Fruit fly (Drosophila melanogaster): Measurements from ENCODE around the gene slo.
A peak's percentile ranks its signal among the peaks of the same experiment; 100 is the strongest.

The slo gene

DNA sequence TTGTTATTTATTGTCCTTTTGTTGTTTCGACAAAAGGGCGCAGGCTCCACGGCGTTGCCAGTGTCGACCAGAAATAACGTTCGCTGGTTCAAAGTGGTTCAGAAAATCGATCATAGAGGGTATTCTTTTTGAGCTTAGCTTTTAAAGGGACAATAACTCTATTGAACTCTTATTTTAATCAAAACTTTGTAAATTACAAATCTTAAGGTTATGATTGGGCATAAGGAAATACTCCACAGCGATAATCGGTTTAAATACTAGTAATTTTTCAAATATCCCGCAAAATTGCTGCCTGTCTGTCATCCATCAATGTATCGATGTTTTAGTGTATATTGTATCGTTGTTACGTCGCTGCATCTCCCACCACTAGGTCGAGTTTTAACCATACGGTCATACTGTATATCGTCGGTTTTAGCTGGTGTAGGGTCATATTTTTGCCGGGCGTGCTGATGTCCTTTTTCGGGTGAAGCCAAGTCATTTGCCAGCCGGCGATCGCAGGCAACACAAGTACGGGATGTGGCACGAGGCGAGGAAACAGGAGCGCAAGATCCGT lies 7.4 kb upstream of the slo start, which contains the start of the genes CG31125 and CG6695 (continued):
- TF ChIP-seq Abd-B (GFP tag; optimal IDR thresholded peaks at IDR 0.05), result peak; percentile 63
- no peak for TF ChIP-seq scrt (GFP tag; optimal IDR thresholded peaks at IDR 0.05)
- TF ChIP-seq tap (tag; optimal IDR thresholded peaks at IDR 0.05), result no peak
- no peak for TF ChIP-seq CG15073 (GFP tag; optimal IDR thresholded peaks at IDR 0.05)
- TF ChIP-seq zen2 (GFP tag; IDR thresholded peaks at IDR 0.05; ENCODE audit: partially characterized antibody), result peak; percentile 46; the same call in 1 of the 3 replicates
- peak; percentile 5 for TF ChIP-seq NfI (GFP tag; optimal IDR thresholded peaks at IDR 0.05)
- no peak for TF ChIP-seq Eip74EF (GFP tag; optimal IDR thresholded peaks at IDR 0.05)
- peak; percentile 49 for TF ChIP-seq Hsf (GFP tag; optimal IDR thresholded peaks at IDR 0.05)
- no peak for TF ChIP-seq Rx (GFP tag; IDR thresholded peaks at IDR 0.05)
- no peak for TF ChIP-seq eve (GFP tag; optimal IDR thresholded peaks at IDR 0.05)
- peak; percentile 56 for TF ChIP-seq CG3847 (GFP tag; IDR thresholded peaks at IDR 0.05)
- no peak for TF ChIP-seq NC2α (GFP tag; optimal IDR thresholded peaks at IDR 0.05)
- peak; percentile 48 for TF ChIP-seq Atf3 (GFP tag; optimal IDR thresholded peaks at IDR 0.05)
- no peak for TF ChIP-seq CG4707 (GFP tag; optimal IDR thresholded peaks at IDR 0.05)
- TF ChIP-seq CG11504 (tag; optimal IDR thresholded peaks at IDR 0.05), result no peak
- peak; percentile 40 for TF ChIP-seq CG10654 (GFP tag; optimal IDR thresholded peaks at IDR 0.05)
- no peak for TF ChIP-seq Deaf1 (tag; optimal IDR thresholded peaks at IDR 0.05)
- TF ChIP-seq cato (GFP tag; optimal IDR thresholded peaks at IDR 0.05; ENCODE audit: borderline replicate concordance), result no peak
- TF ChIP-seq CG18764 (GFP tag; optimal IDR thresholded peaks at IDR 0.05), result no peak
- TF ChIP-seq Awh (GFP tag; IDR thresholded peaks at IDR 0.05), result no peak
- TF ChIP-seq crc (GFP tag; optimal IDR thresholded peaks at IDR 0.05), result no peak
- TF ChIP-seq CG12104 (GFP tag; optimal IDR thresholded peaks at IDR 0.05), result peak; percentile 22
- TF ChIP-seq CG13775 (GFP tag; optimal IDR thresholded peaks at IDR 0.05), result peak; percentile 62
- no peak for TF ChIP-seq disco-r (GFP tag; optimal IDR thresholded peaks at IDR 0.05)
- TF ChIP-seq CG8281 (tag; optimal IDR thresholded peaks at IDR 0.05), result no peak
- TF ChIP-seq CG9817 (tag; optimal IDR thresholded peaks at IDR 0.05), result peak; percentile 42
- TF ChIP-seq Aef1 (GFP tag; IDR thresholded peaks at IDR 0.05), result no peak; the same call in 2 of the 3 replicates
- TF ChIP-seq exex (tag; optimal IDR thresholded peaks at IDR 0.05), result no peak
- 0 out of 2 replicates have a peak, but pooled peaks have one; percentile 38 for TF ChIP-seq CG42726 (GFP tag; IDR thresholded peaks at IDR 0.05; ENCODE audit: partially characterized antibody)
- no peak for TF ChIP-seq CG14965 (GFP tag; optimal IDR thresholded peaks at IDR 0.05; ENCODE audit: borderline replicate concordance)
- peak; percentile 63; the same call in 1 of the 2 replicates for TF ChIP-seq NFAT (GFP tag; IDR thresholded peaks at IDR 0.05)
- TF ChIP-seq CG3726 (GFP tag; IDR thresholded peaks at IDR 0.05), result no peak
- no peak for TF ChIP-seq Sry-β (GFP tag; optimal IDR thresholded peaks at IDR 0.05)
- no peak for TF ChIP-seq grn (GFP tag; optimal IDR thresholded peaks at IDR 0.05)
- TF ChIP-seq run (tag; optimal IDR thresholded peaks at IDR 0.05), result no peak
- TF ChIP-seq CG10366 (GFP tag; IDR thresholded peaks at IDR 0.05), result peak; percentile 28; the same call in 1 of the 2 replicates
- TF ChIP-seq CG8478 (optimal IDR thresholded peaks at IDR 0.05), result no peak
- peak; percentile 98 for TF ChIP-seq ewg (GFP tag; optimal IDR thresholded peaks at IDR 0.05)
- TF ChIP-seq aop (GFP tag; IDR thresholded peaks at IDR 0.05), result no peak
- no peak for TF ChIP-seq CG31365 (tag; optimal IDR thresholded peaks at IDR 0.05)
- no peak for TF ChIP-seq CG2875 (GFP tag; optimal IDR thresholded peaks at IDR 0.05)
- TF ChIP-seq gsb (GFP tag; IDR thresholded peaks at IDR 0.05), result no peak
- no peak for TF ChIP-seq CG43689 (GFP tag; IDR thresholded peaks at IDR 0.05)
- TF ChIP-seq CG8089 (GFP tag; optimal IDR thresholded peaks at IDR 0.05), result no peak
- no peak for TF ChIP-seq Nf-YB (GFP tag; optimal IDR thresholded peaks at IDR 0.05)
- TF ChIP-seq luna (GFP tag; optimal IDR thresholded peaks at IDR 0.05), result peak; percentile 71
- TF ChIP-seq pzg (GFP tag; optimal IDR thresholded peaks at IDR 0.05), result peak; percentile 91
- no peak for TF ChIP-seq Meics (GFP tag; optimal IDR thresholded peaks at IDR 0.05)
- no peak for TF ChIP-seq CG8359 (GFP tag; optimal IDR thresholded peaks at IDR 0.05; ENCODE audit: borderline replicate concordance)
- peak; percentile 33 for TF ChIP-seq pb (GFP tag; optimal IDR thresholded peaks at IDR 0.05)
